Worm (Caenorhabditis elegans) whole organism, late embryonic: Measurements from ENCODE around the gene snx-6.

Source experiments
- Y22D7AL.16 ChIP-seq: sonication (generic microtip); optimal IDR thresholded peaks from 2 replicates; lab custom pipeline; 2016; ENCODE audit warnings: missing genetic modification characterization, missing compliant biosample characterization
- ahr-1 ChIP-seq: sonication (generic microtip); optimal IDR thresholded peaks from 2 replicates; lab custom pipeline; 2016; ENCODE audit warnings: missing genetic modification characterization, missing compliant biosample characterization
- ceh-45 ChIP-seq: fragments of 200-800 bp; sonication (Bioruptor generic); IDR thresholded peaks from 2 replicates; pipeline ENCODE4 v1.3.6; 2022; ENCODE audit warnings: missing genetic modification reagents, missing genetic modification characterization, missing compliant biosample characterization
- che-1 ChIP-seq: sonication (generic microtip); optimal IDR thresholded peaks from 2 replicates; lab custom pipeline; 2016; ENCODE audit warnings: mild to moderate bottlenecking, missing genetic modification characterization, missing compliant biosample characterization
- dmd-4 ChIP-seq: sonication (generic microtip); optimal IDR thresholded peaks from 2 replicates; lab custom pipeline; 2016; ENCODE audit warnings: borderline replicate concordance, missing genetic modification characterization, missing compliant biosample characterization
- elt-2 ChIP-seq: sonication (generic microtip); optimal IDR thresholded peaks from 2 replicates; lab custom pipeline; 2016; ENCODE audit warnings: missing genetic modification reagents, missing genetic modification characterization, missing compliant biosample characterization
- fkh-10 ChIP-seq: fragments of 150-350 bp; optimal IDR thresholded peaks from 2 replicates; lab custom pipeline; 2014; ENCODE audit warnings: missing biosample characterization, missing genetic modification reagents, missing genetic modification characterization
- lin-11 ChIP-seq: fragments of 200-800 bp; sonication (Bioruptor generic); optimal IDR thresholded peaks from 2 replicates; lab custom pipeline; 2018; ENCODE audit warnings: mild to moderate bottlenecking, missing genetic modification characterization, missing compliant biosample characterization
- nfya-1 ChIP-seq: sonication (generic microtip); optimal IDR thresholded peaks from 2 replicates; lab custom pipeline; 2017; ENCODE audit warnings: missing genetic modification characterization, mild to moderate bottlenecking, missing compliant biosample characterization, antibody characterized with exemption, moderate library complexity
- nhr-232 ChIP-seq: sonication (generic microtip); optimal IDR thresholded peaks from 2 replicates; lab custom pipeline; 2016; ENCODE audit warnings: missing genetic modification characterization, missing compliant biosample characterization
- pqm-1 ChIP-seq: sonication (generic microtip); optimal IDR thresholded peaks from 2 replicates; lab custom pipeline; 2016; ENCODE audit warnings: missing genetic modification characterization, missing compliant biosample characterization
- tbx-2 ChIP-seq: sonication (generic microtip); optimal IDR thresholded peaks from 2 replicates; lab custom pipeline; 2016; ENCODE audit warnings: missing genetic modification characterization, missing compliant biosample characterization
- tbx-7 ChIP-seq: sonication (generic microtip); optimal IDR thresholded peaks from 2 replicates; lab custom pipeline; 2016; ENCODE audit warnings: missing genotype, missing genetic modification characterization, missing compliant biosample characterization
- ztf-16 ChIP-seq: sonication (generic microtip); optimal IDR thresholded peaks from 2 replicates; lab custom pipeline; 2017; ENCODE audit warnings: missing genetic modification characterization, missing compliant biosample characterization

ce11 chrV:18022179-18022578, 42.3 kb upstream of the snx-6 start, which contains the start of gene prp-6:
- TF ChIP-seq nfya-1 (tag; lab: Kevin White, UChicago) (no peak), nhr-232 (no peak), fkh-10 (GFP tag; lab: Kevin White, UChicago) (no peak), tbx-2 (tag; lab: Kevin White, UChicago) (no peak), Y22D7AL.16 (tag; lab: Kevin White, UChicago) (no peak), lin-11 (tag; lab: Kevin White, UChicago) (no peak), elt-2 (no peak), ahr-1 (tag; lab: Kevin White, UChicago) (no peak), pqm-1 (tag; lab: Kevin White, UChicago) (no peak), dmd-4 (no peak), ceh-45 (no peak), che-1 (tag; lab: Kevin White, UChicago) (no peak), ztf-16 (tag; lab: Kevin White, UChicago) (no peak), tbx-7 (tag; lab: Kevin White, UChicago) (no peak)
